Worm (Caenorhabditis elegans) whole organism, late embryonic: ENCODE measurements around the gene nlr-1.
A peak's percentile ranks its signal among the peaks of the same experiment; 100 is the strongest.

Experiments
- C08G9.2 ChIP-seq: sonication (generic microtip); optimal IDR thresholded peaks from 2 replicates; lab custom pipeline; 2016; ENCODE audit warnings: mild to moderate bottlenecking, missing genetic modification characterization, moderate library complexity, missing compliant biosample characterization
- C38D4.7 ChIP-seq: fragments of 200-800 bp; sonication (Bioruptor generic); optimal IDR thresholded peaks from 2 replicates; lab custom pipeline; 2018; ENCODE audit warnings: mild to moderate bottlenecking, missing genetic modification characterization, moderate library complexity, missing compliant biosample characterization
- F13H6.1 ChIP-seq: sonication (generic microtip); optimal IDR thresholded peaks from 2 replicates; lab custom pipeline; 2016; ENCODE audit warnings: missing genetic modification characterization, missing compliant biosample characterization
- T23F11.4 ChIP-seq: fragments of 200-800 bp; sonication (Bioruptor generic); optimal IDR thresholded peaks from 2 replicates; lab custom pipeline; 2018; ENCODE audit warnings: mild to moderate bottlenecking, missing genetic modification characterization, missing compliant biosample characterization
- ceh-14 ChIP-seq: sonication (generic microtip); optimal IDR thresholded peaks from 2 replicates; lab custom pipeline; 2016; ENCODE audit warnings: missing genotype, missing genetic modification characterization, missing compliant biosample characterization
- ceh-19 ChIP-seq: fragments of 200-800 bp; sonication (Bioruptor generic); optimal IDR thresholded peaks from 2 replicates; lab custom pipeline; 2018; ENCODE audit warnings: mild to moderate bottlenecking, missing genetic modification characterization, missing compliant biosample characterization
- ceh-2 ChIP-seq: sonication (generic microtip); optimal IDR thresholded peaks from 2 replicates; lab custom pipeline; 2016; ENCODE audit warnings: missing genotype, missing genetic modification characterization, missing compliant biosample characterization
- ceh-22 ChIP-seq: sonication (generic microtip); optimal IDR thresholded peaks from 2 replicates; lab custom pipeline; 2017; ENCODE audit warnings: missing biosample characterization, missing genetic modification characterization
- ceh-31 ChIP-seq: sonication (generic microtip); optimal IDR thresholded peaks from 2 replicates; lab custom pipeline; 2016; ENCODE audit warnings: missing genetic modification characterization, missing compliant biosample characterization
- ceh-34 ChIP-seq: sonication (generic microtip); optimal IDR thresholded peaks from 2 replicates; lab custom pipeline; 2016; ENCODE audit warnings: mild to moderate bottlenecking, missing genetic modification characterization, missing compliant biosample characterization
- ceh-45 ChIP-seq: fragments of 200-800 bp; sonication (Bioruptor generic); IDR thresholded peaks from 2 replicates; pipeline ENCODE4 v1.3.6; 2022; ENCODE audit warnings: missing genetic modification reagents, missing genetic modification characterization, missing compliant biosample characterization
- ceh-48 ChIP-seq: sonication (generic microtip); optimal IDR thresholded peaks from 2 replicates; lab custom pipeline; 2016; ENCODE audit warnings: missing genetic modification characterization, inconsistent platforms, missing compliant biosample characterization
- ceh-6 ChIP-seq: fragments of 200-800 bp; sonication (Bioruptor generic); optimal IDR thresholded peaks from 2 replicates; lab custom pipeline; 2018; ENCODE audit warnings: mild to moderate bottlenecking, missing genetic modification characterization, missing compliant biosample characterization
- ceh-9 ChIP-seq: sonication (generic microtip); optimal IDR thresholded peaks from 2 replicates; lab custom pipeline; 2016; ENCODE audit warnings: mild to moderate bottlenecking, missing genetic modification characterization, inconsistent platforms, missing compliant biosample characterization
- dve-1 ChIP-seq: sonication (generic microtip); optimal IDR thresholded peaks from 2 replicates; lab custom pipeline; 2017; ENCODE audit warnings: antibody characterized with exemption, mild to moderate bottlenecking, missing genetic modification characterization, missing compliant biosample characterization
- fax-1 ChIP-seq: sonication (generic microtip); optimal IDR thresholded peaks from 2 replicates; lab custom pipeline; 2016; ENCODE audit warnings: missing genotype, missing genetic modification characterization, missing compliant biosample characterization
- fkh-10 ChIP-seq: fragments of 150-350 bp; optimal IDR thresholded peaks from 2 replicates; lab custom pipeline; 2014; ENCODE audit warnings: missing biosample characterization, missing genetic modification reagents, missing genetic modification characterization
- fkh-6 ChIP-seq: sonication (generic microtip); optimal IDR thresholded peaks from 2 replicates; lab custom pipeline; 2016; ENCODE audit warnings: missing genetic modification characterization, missing compliant biosample characterization
- hlh-15 ChIP-seq: sonication (generic microtip); optimal IDR thresholded peaks from 2 replicates; lab custom pipeline; 2016; ENCODE audit warnings: missing genetic modification characterization, missing compliant biosample characterization
- hlh-30 ChIP-seq: sonication (generic microtip); optimal IDR thresholded peaks from 2 replicates; lab custom pipeline; 2017; ENCODE audit warnings: antibody characterized with exemption, missing genetic modification characterization, missing compliant biosample characterization; ENCODE audit not compliant: insufficient read depth
- lim-6 ChIP-seq: sonication (generic microtip); optimal IDR thresholded peaks from 2 replicates; lab custom pipeline; 2016; ENCODE audit warnings: missing genetic modification characterization, missing compliant biosample characterization
- lin-11 ChIP-seq: fragments of 200-800 bp; sonication (Bioruptor generic); optimal IDR thresholded peaks from 2 replicates; lab custom pipeline; 2018; ENCODE audit warnings: mild to moderate bottlenecking, missing genetic modification characterization, missing compliant biosample characterization
- madf-2 ChIP-seq: sonication (generic microtip); optimal IDR thresholded peaks from 2 replicates; lab custom pipeline; 2017; ENCODE audit warnings: missing genetic modification characterization, missing compliant biosample characterization
- mec-3 ChIP-seq: sonication (generic microtip); optimal IDR thresholded peaks from 2 replicates; lab custom pipeline; 2016; ENCODE audit warnings: borderline replicate concordance, missing genetic modification characterization, missing compliant biosample characterization
- nfya-1 ChIP-seq: sonication (generic microtip); optimal IDR thresholded peaks from 2 replicates; lab custom pipeline; 2017; ENCODE audit warnings: missing genetic modification characterization, mild to moderate bottlenecking, missing compliant biosample characterization, antibody characterized with exemption, moderate library complexity
- pag-3 ChIP-seq: sonication (generic microtip); optimal IDR thresholded peaks from 2 replicates; lab custom pipeline; 2016; ENCODE audit warnings: missing compliant biosample characterization, missing genetic modification characterization, borderline replicate concordance
- pat-9 ChIP-seq: fragments of 200-800 bp; sonication (Bioruptor generic); optimal IDR thresholded peaks from 2 replicates; lab custom pipeline; 2018; ENCODE audit warnings: mild to moderate bottlenecking, missing genetic modification characterization, moderate library complexity, missing compliant biosample characterization
- pha-2 ChIP-seq: sonication (generic microtip); optimal IDR thresholded peaks from 2 replicates; lab custom pipeline; 2017; ENCODE audit warnings: mild to moderate bottlenecking, missing genetic modification characterization, missing compliant biosample characterization
- pqm-1 ChIP-seq: sonication (generic microtip); optimal IDR thresholded peaks from 2 replicates; lab custom pipeline; 2016; ENCODE audit warnings: missing genetic modification characterization, missing compliant biosample characterization
- pros-1 ChIP-seq: fragments of 150-350 bp; optimal IDR thresholded peaks from 2 replicates; lab custom pipeline; 2014; ENCODE audit warnings: missing biosample characterization, missing genetic modification reagents, missing genetic modification characterization
- ref-2 ChIP-seq: sonication (generic microtip); optimal IDR thresholded peaks from 2 replicates; lab custom pipeline; 2016; ENCODE audit warnings: missing genetic modification characterization, missing compliant biosample characterization
- sdc-2 ChIP-seq: sonication (generic microtip); optimal IDR thresholded peaks from 2 replicates; lab custom pipeline; 2016; ENCODE audit warnings: missing genotype, missing genetic modification characterization, missing compliant biosample characterization
- sox-4 ChIP-seq: sonication (generic microtip); optimal IDR thresholded peaks from 2 replicates; lab custom pipeline; 2017; ENCODE audit warnings: mild to moderate bottlenecking, missing genetic modification characterization, inconsistent platforms, missing compliant biosample characterization
- tbx-2 ChIP-seq: sonication (generic microtip); optimal IDR thresholded peaks from 2 replicates; lab custom pipeline; 2016; ENCODE audit warnings: missing genetic modification characterization, missing compliant biosample characterization
- ttx-3 ChIP-seq: sonication (generic microtip); optimal IDR thresholded peaks from 2 replicates; lab custom pipeline; 2016; ENCODE audit warnings: missing genetic modification reagents, missing genetic modification characterization, missing compliant biosample characterization
- zip-5 ChIP-seq: sonication (generic microtip); optimal IDR thresholded peaks from 2 replicates; lab custom pipeline; 2016; ENCODE audit warnings: missing genetic modification characterization, missing compliant biosample characterization
- ztf-16 ChIP-seq: sonication (generic microtip); optimal IDR thresholded peaks from 2 replicates; lab custom pipeline; 2017; ENCODE audit warnings: missing genetic modification characterization, missing compliant biosample characterization

The nlr-1 gene

DNA sequence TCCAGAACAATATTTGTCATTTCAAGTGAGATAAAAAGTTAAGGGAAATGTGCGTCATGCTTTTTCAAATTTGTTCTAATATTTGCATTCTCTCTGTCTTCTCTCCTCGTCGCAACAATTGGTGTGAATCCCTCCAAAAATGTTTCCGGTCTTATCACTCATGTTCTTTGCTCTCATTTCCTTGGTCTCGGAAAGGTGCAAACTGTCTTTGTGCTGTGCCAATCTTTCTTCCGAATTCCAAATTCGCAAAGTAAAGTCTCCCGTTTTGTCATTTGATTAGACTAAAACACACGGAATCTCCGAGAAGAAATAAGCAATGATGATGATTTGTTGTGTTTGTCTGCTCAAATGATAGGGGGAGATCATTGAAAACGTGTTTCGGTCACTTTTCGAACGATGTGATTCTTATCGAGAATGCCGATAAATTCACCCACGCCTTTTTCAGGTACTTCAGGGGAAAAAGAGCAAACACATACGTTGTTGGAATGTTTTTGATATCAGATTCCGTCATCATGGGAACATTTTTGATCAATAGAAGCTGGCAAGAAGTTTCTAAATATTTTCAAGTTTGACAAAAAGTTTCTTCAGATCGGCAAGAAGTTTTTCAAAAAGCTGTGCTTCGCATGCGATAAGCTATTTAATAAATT, 12.6 kb downstream of the nlr-1 start:
- TF ChIP-seq ceh-9 (no peak), dve-1 (tag; lab: Kevin White, UChicago) (no peak), hlh-30 (tag; lab: Kevin White, UChicago) (no peak), pag-3 (no peak), ceh-2 (no peak), nfya-1 (no peak), T23F11.4 (GFP tag; lab: Kevin White, UChicago) (no peak), lin-11 (tag; lab: Kevin White, UChicago) (no peak), fax-1 (no peak), ceh-19 (GFP tag; lab: Kevin White, UChicago) (no peak), ceh-14 (tag; lab: Kevin White, UChicago) (no peak), hlh-15 (tag; lab: Kevin White, UChicago) (no peak), ceh-45 (no peak)

DNA sequence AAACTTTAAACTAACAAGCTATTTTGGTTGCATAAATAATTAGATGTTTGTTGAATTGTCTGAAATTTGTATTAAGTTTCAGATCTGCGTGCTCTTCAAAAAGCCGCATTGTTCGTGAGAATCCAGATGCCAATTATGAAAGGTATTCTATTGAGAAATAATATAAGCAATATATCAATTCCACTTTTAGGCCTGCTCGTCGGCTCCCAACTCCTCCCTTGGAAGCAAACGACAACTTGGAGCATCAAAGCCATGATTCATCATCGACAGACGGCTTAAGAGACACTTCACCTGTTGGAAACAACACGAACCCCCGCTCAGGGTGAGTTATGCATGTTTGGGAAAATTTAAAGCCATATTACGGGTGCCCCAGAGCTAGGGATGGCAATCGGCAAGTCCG, 15.4 kb downstream of the nlr-1 start:
- TF ChIP-seq F13H6.1 (tag; lab: Kevin White, UChicago) (no peak), C08G9.2 (tag; lab: Kevin White, UChicago) (no peak), fkh-6 (tag; lab: Kevin White, UChicago) (no peak), ceh-31 (tag; lab: Kevin White, UChicago) (no peak), tbx-2 (tag; lab: Kevin White, UChicago) (no peak), pha-2 (tag; lab: Kevin White, UChicago) (no peak), zip-5 (no peak), sox-4 (tag; lab: Kevin White, UChicago) (no peak), pqm-1 (no peak), sdc-2 (tag; lab: Kevin White, UChicago) (no peak), ceh-34 (tag; lab: Kevin White, UChicago) (no peak)

DNA sequence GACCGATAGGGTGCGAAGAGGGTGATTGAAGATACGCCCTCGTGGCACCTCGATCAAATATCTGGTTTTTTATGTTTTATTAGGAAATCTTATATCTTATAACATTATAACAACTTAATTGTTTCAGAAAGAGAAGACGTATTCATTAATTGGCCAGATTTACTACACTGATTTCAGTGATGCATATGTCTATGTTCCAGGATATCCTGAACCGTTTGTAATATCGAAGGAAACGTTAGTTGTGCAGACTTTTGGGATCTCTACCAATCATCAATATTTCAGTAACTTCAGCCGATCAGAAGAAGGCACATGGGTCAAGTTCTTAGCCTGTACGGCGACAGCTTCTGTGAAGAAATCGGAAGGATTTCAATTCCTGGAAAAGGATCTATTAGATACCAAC, 17.7 kb downstream of the nlr-1 start:
- TF ChIP-seq fkh-10 (GFP tag; lab: Kevin White, UChicago) (no peak), madf-2 (tag; lab: Kevin White, UChicago) (no peak), ztf-16 (tag; lab: Kevin White, UChicago) (no peak), ceh-6 (no peak), ceh-22 (tag; lab: Kevin White, UChicago) (no peak), lim-6 (no peak), C38D4.7 (GFP tag; lab: Kevin White, UChicago) (no peak), pros-1 (no peak), ceh-48 (tag; lab: Kevin White, UChicago) (no peak), ttx-3 (no peak), pat-9 (tag; lab: Kevin White, UChicago) (no peak), ceh-2 (no peak)
- TF ChIP-seq, all 69 proteins: peak for 0

DNA sequence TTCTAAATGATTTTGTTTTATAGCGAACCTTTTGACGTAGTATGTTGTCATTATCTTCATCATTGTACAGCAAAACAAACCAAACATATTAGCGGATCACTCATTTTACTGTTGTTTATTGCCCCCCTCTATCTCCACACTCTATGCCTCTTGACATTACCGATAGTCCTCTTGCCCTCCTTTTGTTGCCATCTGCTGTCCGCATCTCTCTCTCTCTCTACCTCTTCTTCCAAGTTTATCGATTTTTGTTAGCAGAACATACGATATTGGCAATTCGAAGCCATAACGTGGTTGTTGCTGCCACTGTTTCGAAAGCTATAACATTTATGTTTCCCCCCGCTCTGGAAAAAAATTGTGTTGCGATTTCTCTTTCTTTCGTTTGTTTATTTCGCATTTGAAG, 20.2 kb downstream of the nlr-1 start:
- TF ChIP-seq ref-2 (tag; lab: Kevin White, UChicago) (peak; percentile 21), tbx-2 (tag; lab: Kevin White, UChicago) (peak; percentile 11), ceh-48 (tag; lab: Kevin White, UChicago) (peak; percentile 75), mec-3 (tag; lab: Kevin White, UChicago) (no peak), ttx-3 (no peak)
- TF ChIP-seq, all 69 proteins: peak for 3
